Worm (Caenorhabditis elegans) whole organism, mixed stage, embryonic: Measurements from ENCODE around the gene Y54F10AM.11.
"Not testable (repeated sequence)": the region's sequence is repeated elsewhere in the genome, so short reads cannot be mapped to it uniquely, and the experiment has no call there.

Experiments
- M03D4.4 ChIP-seq: sonication (generic microtip); optimal IDR thresholded peaks from 2 replicates; lab custom pipeline; 2017; ENCODE audit warnings: mild to moderate bottlenecking, missing genetic modification characterization, missing compliant biosample characterization
- bed-3 ChIP-seq: fragments of 200-800 bp; sonication (Bioruptor generic); optimal IDR thresholded peaks from 3 replicates; lab custom pipeline; 2018; ENCODE audit warnings: mild to moderate bottlenecking, missing genetic modification characterization, moderate library complexity, missing compliant biosample characterization
- ceh-39 ChIP-seq: fragments of 150-350 bp; optimal IDR thresholded peaks from 2 replicates; lab custom pipeline; 2014; ENCODE audit warnings: missing biosample characterization, missing genetic modification characterization
- ceh-43 ChIP-seq: fragments of 200-800 bp; sonication (Bioruptor generic); optimal IDR thresholded peaks from 2 replicates; lab custom pipeline; 2018; ENCODE audit warnings: mild to moderate bottlenecking, missing genetic modification characterization, moderate library complexity, missing compliant biosample characterization
- ceh-83 ChIP-seq: fragments of 200-800 bp; sonication (Bioruptor generic); optimal IDR thresholded peaks from 2 replicates; lab custom pipeline; 2018; ENCODE audit warnings: mild to moderate bottlenecking, missing genetic modification characterization, missing compliant biosample characterization
- ces-1 ChIP-seq: fragments of 150-350 bp; optimal IDR thresholded peaks from 2 replicates; lab custom pipeline; 2014; ENCODE audit warnings: missing biosample characterization, missing genetic modification reagents, missing genetic modification characterization
- elt-1 ChIP-seq: sonication (generic microtip); optimal IDR thresholded peaks from 2 replicates; lab custom pipeline; 2017; ENCODE audit warnings: missing genetic modification characterization, mild to moderate bottlenecking, missing compliant biosample characterization, antibody characterized with exemption, moderate library complexity, borderline replicate concordance; ENCODE audit not compliant: insufficient read depth
- elt-3 ChIP-seq: fragments of 150-350 bp; optimal IDR thresholded peaks from 2 replicates; lab custom pipeline; 2014; ENCODE audit warnings: missing biosample characterization, missing genetic modification characterization
- ham-2 ChIP-seq: fragments of 200-800 bp; sonication (Bioruptor generic); optimal IDR thresholded peaks from 2 replicates; lab custom pipeline; 2018; ENCODE audit warnings: mild to moderate bottlenecking, missing genetic modification characterization, missing compliant biosample characterization
- lin-32 ChIP-seq: fragments of 200-800 bp; sonication (Bioruptor generic); optimal IDR thresholded peaks from 2 replicates; lab custom pipeline; 2018; ENCODE audit warnings: mild to moderate bottlenecking, missing genetic modification characterization, missing compliant biosample characterization
- lsy-2 ChIP-seq: fragments of 150-350 bp; optimal IDR thresholded peaks from 2 replicates; lab custom pipeline; 2014; ENCODE audit warnings: missing biosample characterization, missing genetic modification characterization
- mab-5 ChIP-seq: fragments of 150-350 bp; optimal IDR thresholded peaks from 2 replicates; lab custom pipeline; 2014; ENCODE audit warnings: missing biosample characterization, missing genetic modification characterization
- mep-1 ChIP-seq: fragments of 150-350 bp; optimal IDR thresholded peaks from 2 replicates; lab custom pipeline; 2017; ENCODE audit warnings: missing biosample characterization, missing genetic modification reagents, missing genetic modification characterization, inconsistent platforms
- mls-2 ChIP-seq: sonication (generic microtip); optimal IDR thresholded peaks from 2 replicates; lab custom pipeline; 2016; ENCODE audit warnings: mild to moderate bottlenecking, missing genetic modification characterization, moderate library complexity, missing compliant biosample characterization
- nhr-12 ChIP-seq: fragments of 150-350 bp; optimal IDR thresholded peaks from 2 replicates; lab custom pipeline; 2014; ENCODE audit warnings: missing biosample characterization, missing genetic modification characterization
- nhr-2 ChIP-seq: fragments of 150-350 bp; optimal IDR thresholded peaks from 2 replicates; lab custom pipeline; 2014; ENCODE audit warnings: missing biosample characterization, missing genetic modification characterization
- nhr-28 ChIP-seq: fragments of 150-350 bp; optimal IDR thresholded peaks from 2 replicates; lab custom pipeline; 2014; ENCODE audit warnings: missing biosample characterization, missing genetic modification characterization
- nhr-76 ChIP-seq: sonication (generic microtip); optimal IDR thresholded peaks from 2 replicates; lab custom pipeline; 2017; ENCODE audit warnings: missing biosample characterization, missing genetic modification characterization
- pha-4 ChIP-seq: fragments of 150-350 bp; optimal IDR thresholded peaks from 2 replicates; lab custom pipeline; 2018; ENCODE audit warnings: missing biosample characterization, missing genetic modification reagents, missing genetic modification characterization
- sem-2 ChIP-seq: fragments of 200-800 bp; sonication (Bioruptor generic); optimal IDR thresholded peaks from 2 replicates; lab custom pipeline; 2018; ENCODE audit warnings: mild to moderate bottlenecking, missing genetic modification characterization, missing compliant biosample characterization
- snpc-4 ChIP-seq: fragments of 150-350 bp; optimal IDR thresholded peaks from 2 replicates; lab custom pipeline; 2014; ENCODE audit warnings: missing biosample characterization, missing genetic modification characterization
- sptf-1 ChIP-seq: sonication (generic microtip); optimal IDR thresholded peaks from 2 replicates; lab custom pipeline; 2017; ENCODE audit warnings: mild to moderate bottlenecking, missing genetic modification characterization, moderate library complexity, missing compliant biosample characterization
- tbx-8 ChIP-seq: fragments of 200-800 bp; sonication (Bioruptor generic); optimal IDR thresholded peaks from 2 replicates; lab custom pipeline; 2018; ENCODE audit warnings: mild to moderate bottlenecking, missing genetic modification characterization, moderate library complexity, missing compliant biosample characterization
- unc-120 ChIP-seq: sonication (generic microtip); optimal IDR thresholded peaks from 2 replicates; lab custom pipeline; 2017; ENCODE audit warnings: missing genetic modification characterization, missing compliant biosample characterization; ENCODE audit not compliant: poor library complexity, severe bottlenecking
- unc-39 ChIP-seq: fragments of 150-350 bp; optimal IDR thresholded peaks from 2 replicates; lab custom pipeline; 2014; ENCODE audit warnings: missing biosample characterization, missing genetic modification characterization
- unc-62 ChIP-seq: fragments of 150-350 bp; optimal IDR thresholded peaks from 2 replicates; lab custom pipeline; 2014; ENCODE audit warnings: missing biosample characterization, missing genetic modification reagents, missing genetic modification characterization
- zip-8 ChIP-seq: fragments of 150-350 bp; optimal IDR thresholded peaks from 2 replicates; lab custom pipeline; 2014; ENCODE audit warnings: missing biosample characterization, missing genetic modification characterization
- ztf-11 ChIP-seq: fragments of 150-350 bp; optimal IDR thresholded peaks from 2 replicates; lab custom pipeline; 2014; ENCODE audit warnings: missing biosample characterization, missing genetic modification characterization

The Y54F10AM.11 gene

DNA sequence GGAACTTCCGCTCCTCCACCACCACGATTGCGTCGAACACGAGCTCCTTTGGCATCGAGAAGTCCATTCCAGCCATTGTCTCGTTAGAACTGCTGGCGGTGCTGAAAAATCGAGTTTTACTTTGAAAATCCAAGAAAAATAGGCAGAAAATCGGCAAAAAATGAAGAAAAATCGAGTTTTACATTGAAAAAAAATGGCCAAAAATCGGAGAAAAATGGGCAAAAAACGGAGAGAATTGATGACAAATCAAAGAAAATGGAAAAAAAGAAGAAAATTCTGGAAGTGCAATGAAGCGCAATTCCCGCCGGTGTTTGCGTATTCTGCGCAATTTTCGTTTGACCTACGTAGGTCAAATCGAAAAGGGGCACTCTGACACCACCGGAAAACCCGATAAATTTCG is at the start of gene Y54F10AM.11:
Y54F10AM.11 (minus strand) TSS at position 101 of the 400 bp plus-strand sequence.
- TF ChIP-seq lsy-2; ham-2 (GFP tag; lab: Kevin White, UChicago); unc-62: not testable (repeated sequence)

ce11 chrIII:2607717-2608116 is 43.9 kb upstream of the Y54F10AM.11 start, which contains the start of gene Y71H2B.5:
TSS of gene Y71H2B.5 (plus strand) at chrIII:2608017.
- TF ChIP-seq unc-120; mls-2 (tag; lab: Kevin White, UChicago); sptf-1 (tag; lab: Kevin White, UChicago): not testable (repeated sequence)

- no peak for TF ChIP-seq M03D4.4 (tag; lab: Kevin White, UChicago)
- no peak for TF ChIP-seq sptf-1 (tag; lab: Kevin White, UChicago)
- TF ChIP-seq mep-1, result no peak
- no peak for TF ChIP-seq tbx-8 (GFP tag; lab: Kevin White, UChicago)
- no peak for TF ChIP-seq ztf-11 (tag; lab: Kevin White, UChicago)
- no peak for TF ChIP-seq nhr-2 (tag; lab: Kevin White, UChicago)
- no peak for TF ChIP-seq nhr-28 (tag; lab: Kevin White, UChicago)
- no peak for TF ChIP-seq unc-62
- TF ChIP-seq ceh-83, result no peak
- no peak for TF ChIP-seq mls-2 (tag; lab: Kevin White, UChicago)
- TF ChIP-seq unc-39 (tag; lab: Kevin White, UChicago), result no peak
- no peak for TF ChIP-seq zip-8
- TF ChIP-seq bed-3 (GFP tag; lab: Kevin White, UChicago), result no peak
- no peak for TF ChIP-seq snpc-4 (tag; lab: Kevin White, UChicago)
- no peak for TF ChIP-seq pha-4
- no peak for TF ChIP-seq elt-1 (tag; lab: Kevin White, UChicago)
- no peak for TF ChIP-seq nhr-12 (tag; lab: Kevin White, UChicago)
Measured at ce11 chrIII:2603671-2604070, 39.9 kb upstream of the Y54F10AM.11 start, which contains the start of gene Y71H2B.11. TSS of gene Y71H2B.11 (plus strand) at chrIII:2603971.

- TF ChIP-seq M03D4.4 (tag; lab: Kevin White, UChicago), result no peak
- no peak for TF ChIP-seq unc-39 (tag; lab: Kevin White, UChicago)
- no peak for TF ChIP-seq elt-3 (tag; lab: Kevin White, UChicago)
- no peak for TF ChIP-seq ceh-39 (tag; lab: Kevin White, UChicago)
- TF ChIP-seq unc-62, result no peak
- TF ChIP-seq ztf-11 (tag; lab: Kevin White, UChicago), result no peak
- TF ChIP-seq bed-3 (GFP tag; lab: Kevin White, UChicago), result no peak
- TF ChIP-seq unc-120, result no peak
- no peak for TF ChIP-seq nhr-76 (tag; lab: Kevin White, UChicago)
- TF ChIP-seq nhr-2 (tag; lab: Kevin White, UChicago), result no peak
- no peak for TF ChIP-seq sem-2 (GFP tag; lab: Kevin White, UChicago)
- TF ChIP-seq, all 35 proteins: peak for 0
Measured at ce11 chrIII:2598491-2599065, 34.8 kb upstream of the Y54F10AM.11 start.

DNA sequence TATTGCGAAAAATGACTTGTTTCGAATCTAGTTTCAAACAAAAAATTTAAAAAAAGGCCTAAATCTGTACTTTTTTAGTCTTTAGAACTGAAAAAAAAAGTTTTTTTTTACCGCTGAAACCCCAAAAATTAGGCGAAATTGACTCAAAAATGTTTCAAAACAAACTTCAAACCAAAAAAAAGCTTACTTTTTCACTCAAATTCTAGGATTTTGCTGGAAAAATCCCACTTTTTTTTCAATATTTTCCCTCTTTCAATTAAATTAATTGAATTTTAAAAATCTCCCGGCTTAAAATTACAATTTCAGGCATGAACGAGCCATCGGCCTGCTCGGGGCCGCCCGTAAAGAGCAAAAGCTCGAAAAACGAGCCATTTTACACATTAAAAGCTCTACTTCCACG is 34.0 kb upstream of the Y54F10AM.11 start, which contains the start of gene mdt-19:
mdt-19 (plus strand) TSS at position 301 of the 400 bp plus-strand sequence.
- no peak for TF ChIP-seq mep-1
- no peak for TF ChIP-seq ham-2 (GFP tag; lab: Kevin White, UChicago)
- no peak for TF ChIP-seq elt-1 (tag; lab: Kevin White, UChicago)
- no peak for TF ChIP-seq elt-3 (tag; lab: Kevin White, UChicago)
- TF ChIP-seq snpc-4 (tag; lab: Kevin White, UChicago), result no peak
- TF ChIP-seq tbx-8 (GFP tag; lab: Kevin White, UChicago), result no peak
- no peak for TF ChIP-seq bed-3 (GFP tag; lab: Kevin White, UChicago)
- TF ChIP-seq nhr-28 (tag; lab: Kevin White, UChicago), result no peak
- TF ChIP-seq nhr-12 (tag; lab: Kevin White, UChicago), result no peak
- TF ChIP-seq lin-32, result no peak
- no peak for TF ChIP-seq mab-5 (tag; lab: Kevin White, UChicago)
- no peak for TF ChIP-seq ceh-43 (GFP tag; lab: Kevin White, UChicago)
- no peak for TF ChIP-seq ces-1 (GFP tag; lab: Kevin White, UChicago)
- no peak for TF ChIP-seq ceh-39 (tag; lab: Kevin White, UChicago)
- TF ChIP-seq, all 35 proteins: peak for 0
